Comparison of ENCODE assay signal across 5 worm cellular contexts in the genomic region with DNA sequence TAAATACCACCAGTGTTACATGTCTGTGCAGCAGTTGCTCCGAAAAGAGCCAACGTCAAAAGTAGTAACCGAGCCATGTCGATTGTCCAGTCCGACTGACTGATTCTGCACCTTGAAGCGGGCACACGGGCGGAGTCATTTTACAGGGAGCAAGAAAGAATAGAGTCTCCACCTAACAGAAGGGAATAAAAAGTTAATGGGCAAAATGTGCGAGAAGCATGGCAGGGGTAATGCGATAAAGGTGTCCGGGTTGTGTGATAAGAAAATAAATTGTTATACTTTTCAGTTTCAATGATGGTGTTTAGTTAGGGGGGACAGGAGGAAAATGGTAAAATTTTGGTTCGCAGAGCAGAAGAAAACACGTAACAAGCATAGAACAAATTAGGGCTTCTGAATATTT.
TF ChIP-seq lines count a peak whose summit lies in the region.

A gene (minus strand): TSS at position 109 of the 400 bp plus-strand sequence.

TF ChIP-seq in whole organism, L1 larva, 84 proteins besides CTCF, POLR2A, EP300 and RAD21:
- TF ChIP-seq elt-2 (tag; optimal IDR thresholded peaks at IDR 0.05; lab: Kevin White, UChicago) (peak; percentile 65), lin-35 (GFP tag; optimal IDR thresholded peaks at IDR 0.05; lab: Kevin White, UChicago) (peak in 1 of 2 experiments; percentile 28), C34B4.2 (tag; optimal IDR thresholded peaks at IDR 0.05; lab: Kevin White, UChicago) (no peak)

TF ChIP-seq in whole organism, L2 larva, 48 proteins besides CTCF, POLR2A, EP300 and RAD21:
- peak; percentile 13 for TF ChIP-seq gmeb-1 (tag; optimal IDR thresholded peaks at IDR 0.05; lab: Kevin White, UChicago)
- TF ChIP-seq crh-2 (tag; optimal IDR thresholded peaks at IDR 0.05; lab: Kevin White, UChicago) = peak; percentile 10
- TF ChIP-seq fos-1 (tag; optimal IDR thresholded peaks at IDR 0.05; lab: Kevin White, UChicago) = peak; percentile 90
- no peak for TF ChIP-seq nhr-129 (tag; optimal IDR thresholded peaks at IDR 0.05; lab: Kevin White, UChicago)
- TF ChIP-seq sma-9 (GFP tag; optimal IDR thresholded peaks at IDR 0.05; lab: Kevin White, UChicago) = peak; percentile 61
- TF ChIP-seq sma-9 (tag; optimal IDR thresholded peaks at IDR 0.05; lab: Kevin White, UChicago) = no peak

TF ChIP-seq in whole organism, L3 larva, 47 proteins besides CTCF, POLR2A, EP300 and RAD21:
- peak; percentile 86 for TF ChIP-seq elt-2 (tag; optimal IDR thresholded peaks at IDR 0.05; lab: Kevin White, UChicago)
- no peak for TF ChIP-seq fos-1 (tag; optimal IDR thresholded peaks at IDR 0.05; lab: Kevin White, UChicago)
- TF ChIP-seq lin-15B (tag; optimal IDR thresholded peaks at IDR 0.05; lab: Kevin White, UChicago) = no peak
- peak; percentile 82 for TF ChIP-seq pqm-1 (tag; optimal IDR thresholded peaks at IDR 0.05; lab: Kevin White, UChicago)
- no peak for TF ChIP-seq R02D3.7 (tag; optimal IDR thresholded peaks at IDR 0.05; lab: Kevin White, UChicago)

TF ChIP-seq in whole organism, L4 larva, 104 proteins besides CTCF, POLR2A, EP300 and RAD21 (continues in another document):
- TF ChIP-seq lin-39 (tag; optimal IDR thresholded peaks at IDR 0.05; lab: Kevin White, UChicago) (no peak), dpl-1 (GFP tag; optimal IDR thresholded peaks at IDR 0.05; lab: Kevin White, UChicago) (no peak), lim-7 (GFP tag; IDR thresholded peaks at IDR 0.05; lab: Robert Waterston, UW) (no peak), zfp-3 (GFP tag; conservative IDR thresholded peaks at IDR 0.05; lab: Robert Waterston, UW) (no peak), ztf-7 (tag; optimal IDR thresholded peaks at IDR 0.05; lab: Kevin White, UChicago) (no peak), php-3 (GFP tag; IDR thresholded peaks at IDR 0.05; lab: Robert Waterston, UW) (peak; percentile 80), nhr-41 (GFP tag; IDR thresholded peaks at IDR 0.05; lab: Robert Waterston, UW) (no peak), nhr-28 (tag; optimal IDR thresholded peaks at IDR 0.05; lab: Kevin White, UChicago) (peak; percentile 75), hlh-11 (tag; optimal IDR thresholded peaks at IDR 0.05; lab: Kevin White, UChicago) (peak; percentile 68), Y48G9A.11 (GFP tag; IDR thresholded peaks at IDR 0.05; lab: Robert Waterston, UW) (no peak), F37D6.2 (tag; optimal IDR thresholded peaks at IDR 0.05; lab: Kevin White, UChicago) (no peak), zag-1 (tag; optimal IDR thresholded peaks at IDR 0.05; lab: Kevin White, UChicago) (no peak), egl-27 (tag; optimal IDR thresholded peaks at IDR 0.05; lab: Kevin White, UChicago) (no peak), jun-1 (tag; optimal IDR thresholded peaks at IDR 0.05; lab: Kevin White, UChicago) (no peak), F10B5.3 (tag; optimal IDR thresholded peaks at IDR 0.05; lab: Kevin White, UChicago) (no peak), unc-62 (GFP tag; optimal IDR thresholded peaks at IDR 0.05 in 1 of 2; lab: Kevin White, UChicago) (no peak), unc-62 (tag; optimal IDR thresholded peaks at IDR 0.05; lab: Kevin White, UChicago) (no peak), dmd-6 (GFP tag; IDR thresholded peaks at IDR 0.05; lab: Robert Waterston, UW) (peak; percentile 95), tag-97 (GFP tag; IDR thresholded peaks at IDR 0.05; lab: Robert Waterston, UW) (no peak), fos-1 (tag; optimal IDR thresholded peaks at IDR 0.05; lab: Kevin White, UChicago) (no peak), nhr-77 (tag; optimal IDR thresholded peaks at IDR 0.05; lab: Kevin White, UChicago) (peak; percentile 25), nhr-237 (tag; optimal IDR thresholded peaks at IDR 0.05; lab: Kevin White, UChicago) (no peak), unc-39 (tag; optimal IDR thresholded peaks at IDR 0.05; lab: Kevin White, UChicago) (no peak), snpc-4 (tag; optimal IDR thresholded peaks at IDR 0.05; lab: Kevin White, UChicago) (no peak), pqm-1 (tag; optimal IDR thresholded peaks at IDR 0.05; lab: Kevin White, UChicago) (peak; percentile 84), pha-4 (GFP tag; IDR thresholded peaks at IDR 0.05; lab: Robert Waterston, UW) (no peak), pha-4 (tag; optimal IDR thresholded peaks at IDR 0.05; lab: Kevin White, UChicago) (no peak), dve-1 (tag; optimal IDR thresholded peaks at IDR 0.05; lab: Kevin White, UChicago; ENCODE audit: insufficient read depth) (peak; percentile 35), mxl-3 (GFP tag; optimal IDR thresholded peaks at IDR 0.05; lab: Kevin White, UChicago) (peak; percentile 89), sdz-12 (GFP tag; optimal IDR thresholded peaks at IDR 0.05; lab: Kevin White, UChicago) (no peak), fkh-10 (GFP tag; optimal IDR thresholded peaks at IDR 0.05; lab: Kevin White, UChicago) (no peak), nhr-111 (GFP tag; optimal IDR thresholded peaks at IDR 0.05; lab: Kevin White, UChicago) (no peak), gei-8 (GFP tag; optimal IDR thresholded peaks at IDR 0.05; lab: Kevin White, UChicago) (no peak), T20F7.1 (GFP tag; optimal IDR thresholded peaks at IDR 0.05; lab: Kevin White, UChicago) (no peak), set-16 (GFP tag; IDR thresholded peaks at IDR 0.05; lab: Robert Waterston, UW) (no peak), Y75B8A.6 (GFP tag; IDR thresholded peaks at IDR 0.05; lab: Robert Waterston, UW) (no peak), daf-16 (GFP tag; optimal IDR thresholded peaks at IDR 0.05; lab: Kevin White, UChicago) (no peak), daf-16 (tag; optimal IDR thresholded peaks at IDR 0.05; lab: Kevin White, UChicago) (peak; percentile 51), egl-43 (GFP tag; IDR thresholded peaks at IDR 0.05; lab: Robert Waterston, UW) (no peak)

TF ChIP-seq in whole organism, young adult, 124 proteins besides CTCF, POLR2A, EP300 and RAD21:
- TF ChIP-seq B0019.2 (GFP tag; conservative IDR thresholded peaks at IDR 0.05; lab: Robert Waterston, UW) (no peak), dpff-1 (tag; optimal IDR thresholded peaks at IDR 0.05; lab: Kevin White, UChicago) (no peak), madf-8 (GFP tag; conservative IDR thresholded peaks at IDR 0.05; lab: Robert Waterston, UW) (no peak), nhr-80 (tag; optimal IDR thresholded peaks at IDR 0.05; lab: Kevin White, UChicago) (peak; percentile 95), ama-1 (optimal IDR thresholded peaks at IDR 0.05; lab: Kevin White, UChicago) (no peak), ama-1 (GFP tag; optimal IDR thresholded peaks at IDR 0.05; lab: Kevin White, UChicago) (no peak), dox-1 (GFP tag; IDR thresholded peaks at IDR 0.05; lab: Robert Waterston, UW) (peak; percentile 49)
